Fruit fly (Drosophila melanogaster): Measurements from ENCODE around the gene CG3226.

- TF ChIP-seq PHDP (tag; optimal IDR thresholded peaks at IDR 0.05) (no peak), CTCF (GFP tag; optimal IDR thresholded peaks at IDR 0.05) (no peak), run (tag; optimal IDR thresholded peaks at IDR 0.05) (no peak), CG15011 (GFP tag; optimal IDR thresholded peaks at IDR 0.05) (no peak), Hr39 (optimal IDR thresholded peaks at IDR 0.05) (no peak), CG3726 (GFP tag; IDR thresholded peaks at IDR 0.05) (no peak), pan (optimal IDR thresholded peaks at IDR 0.05) (no peak), pan (GFP tag; optimal IDR thresholded peaks at IDR 0.05 in 1 of 2, IDR thresholded peaks at IDR 0.05 in 1 of 2) (no peak), tgo (GFP tag; IDR thresholded peaks at IDR 0.05) (no peak), gsb (GFP tag; IDR thresholded peaks at IDR 0.05) (no peak), CG17361 (GFP tag; IDR thresholded peaks at IDR 0.05) (no peak)
Observed at dm6 chrX:6612509-6612908, 41.5 kb downstream of the CG3226 start.

Data from whole organism, embryonic.